Worm (Caenorhabditis elegans) whole organism, young adult: ENCODE data around the gene T02D1.7.

Experiments used
- B0035.1 ChIP-seq: sonication (generic microtip); optimal IDR thresholded peaks from 2 replicates; lab custom pipeline; 2016; ENCODE audit warnings: missing genetic modification characterization, mild to moderate bottlenecking, missing compliant biosample characterization, missing genotype, missing genetic modification reagents
- B0261.1 ChIP-seq: sonication (generic microtip); optimal IDR thresholded peaks from 2 replicates; lab custom pipeline; 2016; ENCODE audit warnings: mild to moderate bottlenecking, missing genetic modification characterization, moderate library complexity, missing compliant biosample characterization
- D2030.7 ChIP-seq: fragments of 200-800 bp; sonication (Bioruptor generic); IDR thresholded peaks from 2 replicates; pipeline ENCODE4 v1.3.6; 2022; ENCODE audit warnings: missing genetic modification reagents, missing genetic modification characterization, missing compliant biosample characterization
- F23B12.7 ChIP-seq: sonication (generic microtip); optimal IDR thresholded peaks from 2 replicates; lab custom pipeline; 2017; ENCODE audit warnings: missing genetic modification characterization, mild to moderate bottlenecking, missing compliant biosample characterization, antibody characterized with exemption, moderate library complexity; ENCODE audit not compliant: insufficient read depth
- F52B5.7 ChIP-seq: sonication (generic microtip); optimal IDR thresholded peaks from 2 replicates; lab custom pipeline; 2016; ENCODE audit warnings: mild to moderate bottlenecking, missing genetic modification characterization, missing compliant biosample characterization
- K11D2.4 ChIP-seq: fragments of 200-800 bp; sonication (Bioruptor generic); IDR thresholded peaks from 2 replicates; pipeline ENCODE4 v1.3.6; 2022; ENCODE audit warnings: missing genetic modification reagents, missing genetic modification characterization, missing compliant biosample characterization
- Y56A3A.18 ChIP-seq: fragments of 200-800 bp; sonication (Bioruptor generic); IDR thresholded peaks from 2 replicates; pipeline ENCODE4 v1.3.6; 2022; ENCODE audit warnings: missing genetic modification reagents, missing genetic modification characterization, missing compliant biosample characterization
- ZK185.1 ChIP-seq: sonication (generic microtip); optimal IDR thresholded peaks from 2 replicates; lab custom pipeline; 2016; ENCODE audit warnings: mild to moderate bottlenecking, missing genetic modification characterization, missing compliant biosample characterization; ENCODE audit not compliant: poor library complexity, severe bottlenecking
- ama-1 ChIP-seq, 3 experiments: fragments of 150-350 bp in 1 of 3; sonication (generic microtip) in 2 of 3; optimal IDR thresholded peaks; 2 replicates each; lab custom pipeline; 2014 to 2018; ENCODE audit warnings: missing biosample characterization in 2 of 3, missing genetic modification characterization in 2 of 3, missing genetic modification reagents in 2 of 3
- aptf-2 ChIP-seq: fragments of 200-800 bp; sonication (Bioruptor generic); conservative IDR thresholded peaks from 2 replicates; pipeline ENCODE4 v1.3.6; 2022; ENCODE audit warnings: missing genetic modification reagents, missing genetic modification characterization, missing compliant biosample characterization
- attf-6 ChIP-seq: fragments of 200-800 bp; sonication (Bioruptor generic); IDR thresholded peaks from 2 replicates; pipeline ENCODE4 v1.3.6; 2022; ENCODE audit warnings: missing genetic modification reagents, missing genetic modification characterization, missing compliant biosample characterization
- cebp-1 ChIP-seq, 2 experiments: fragments of 200-800 bp in 1 of 2; sonication (Bioruptor generic) in 1 of 2; sonication (generic microtip) in 1 of 2; IDR thresholded peaks in 1 of 2; optimal IDR thresholded peaks in 1 of 2; 2 replicates each; pipeline versions ENCODE4 v1.3.6 to Lab custom; 2017 to 2022; ENCODE audit warnings: missing compliant biosample characterization in 2 of 2, missing genetic modification characterization in 2 of 2, mild to moderate bottlenecking in 1 of 2, missing genetic modification reagents in 1 of 2, moderate library complexity in 1 of 2
- ceh-27 ChIP-seq: fragments of 200-800 bp; sonication (Bioruptor generic); optimal IDR thresholded peaks from 2 replicates; lab custom pipeline; 2018; ENCODE audit warnings: mild to moderate bottlenecking, missing genetic modification characterization, moderate library complexity, missing compliant biosample characterization
- ceh-58 ChIP-seq: fragments of 200-800 bp; sonication (Bioruptor generic); IDR thresholded peaks from 2 replicates; pipeline ENCODE4 v1.3.6; 2022; ENCODE audit warnings: missing genetic modification characterization, missing compliant biosample characterization
- ceh-91 ChIP-seq: fragments of 200-800 bp; sonication (Bioruptor generic); IDR thresholded peaks from 2 replicates; pipeline ENCODE4 v1.3.6; 2022; ENCODE audit warnings: missing genetic modification reagents, missing genetic modification characterization, missing compliant biosample characterization
- chd-7 ChIP-seq: sonication (generic microtip); optimal IDR thresholded peaks from 2 replicates; lab custom pipeline; 2016; ENCODE audit warnings: mild to moderate bottlenecking, missing genetic modification characterization, moderate library complexity, missing compliant biosample characterization
- dpff-1 ChIP-seq: sonication (generic microtip); optimal IDR thresholded peaks from 2 replicates; lab custom pipeline; 2017; ENCODE audit warnings: mild to moderate bottlenecking, missing genetic modification characterization, missing compliant biosample characterization
- dpl-1 ChIP-seq: fragments of 150-350 bp; optimal IDR thresholded peaks from 2 replicates; lab custom pipeline; 2014; ENCODE audit warnings: missing biosample characterization, missing genetic modification reagents, missing genetic modification characterization
- efl-1 ChIP-seq: fragments of 150-350 bp; optimal IDR thresholded peaks from 2 replicates; lab custom pipeline; 2014; ENCODE audit warnings: missing biosample characterization, missing genetic modification reagents, missing genetic modification characterization
- egrh-3 ChIP-seq: fragments of 200-800 bp; sonication (Bioruptor generic); IDR thresholded peaks from 2 replicates; pipeline ENCODE4 v1.3.6; 2022; ENCODE audit warnings: missing genetic modification reagents, missing genetic modification characterization, missing compliant biosample characterization
- fkh-3 ChIP-seq: sonication (generic microtip); optimal IDR thresholded peaks from 2 replicates; lab custom pipeline; 2016; ENCODE audit warnings: mild to moderate bottlenecking, missing genetic modification characterization, missing compliant biosample characterization
- hlh-26 ChIP-seq: fragments of 200-800 bp; sonication (Bioruptor generic); conservative IDR thresholded peaks from 2 replicates; pipeline ENCODE4 v1.3.6; 2022; ENCODE audit warnings: missing genetic modification reagents, missing genetic modification characterization, missing compliant biosample characterization
- hsf-1 ChIP-seq: fragments of 200-800 bp; sonication (Bioruptor generic); IDR thresholded peaks from 2 replicates; pipeline ENCODE4 v1.3.6; 2022; ENCODE audit warnings: missing genetic modification reagents, missing genetic modification characterization, missing compliant biosample characterization
- let-526 ChIP-seq: fragments of 200-800 bp; sonication (Bioruptor generic); IDR thresholded peaks from 2 replicates; pipeline ENCODE4 v1.3.6; 2022; ENCODE audit warnings: missing genetic modification reagents, missing genetic modification characterization, missing compliant biosample characterization
- lsy-27 ChIP-seq: sonication (generic microtip); optimal IDR thresholded peaks from 2 replicates; lab custom pipeline; 2017; ENCODE audit warnings: missing genetic modification characterization, mild to moderate bottlenecking, missing compliant biosample characterization, antibody characterized with exemption, missing genotype, borderline replicate concordance; ENCODE audit not compliant: insufficient read depth
- madf-3 ChIP-seq: fragments of 200-800 bp; sonication (Bioruptor generic); IDR thresholded peaks from 2 replicates; pipeline ENCODE4 v1.3.6; 2022; ENCODE audit warnings: missing genetic modification reagents, missing genetic modification characterization, missing compliant biosample characterization
- nhr-80 ChIP-seq: sonication (generic microtip); optimal IDR thresholded peaks from 2 replicates; lab custom pipeline; 2016; ENCODE audit warnings: missing genetic modification characterization, missing compliant biosample characterization
- pbrm-1 ChIP-seq: fragments of 200-800 bp; sonication (Bioruptor generic); IDR thresholded peaks from 2 replicates; pipeline ENCODE4 v1.3.6; 2022; ENCODE audit warnings: missing genetic modification reagents, missing genetic modification characterization, missing compliant biosample characterization
- rec-8 ChIP-seq, 2 experiments: sonication (generic microtip); optimal IDR thresholded peaks; 2 replicates each; lab custom pipeline; 2016; ENCODE audit warnings: mild to moderate bottlenecking in 2 of 2, missing genetic modification characterization in 2 of 2, missing genetic modification reagents in 2 of 2, missing genotype in 2 of 2, missing biosample characterization in 1 of 2, missing compliant biosample characterization in 1 of 2, moderate library complexity in 1 of 2
- repo-1 ChIP-seq: sonication (generic microtip); optimal IDR thresholded peaks from 2 replicates; lab custom pipeline; 2017; ENCODE audit warnings: mild to moderate bottlenecking, missing genetic modification characterization, missing compliant biosample characterization
- rpc-1 ChIP-seq, 2 experiments: fragments of 150-350 bp in 1 of 2; sonication (generic microtip) in 1 of 2; optimal IDR thresholded peaks; 2 replicates each; lab custom pipeline; 2014 to 2018; ENCODE audit warnings: missing biosample characterization in 1 of 2, missing genetic modification characterization in 1 of 2, missing genetic modification reagents in 1 of 2, missing genotype in 1 of 2
- sea-2 ChIP-seq: fragments of 200-800 bp; sonication (Bioruptor generic); IDR thresholded peaks from 2 replicates; pipeline ENCODE4 v1.3.6; 2022; ENCODE audit warnings: missing genetic modification characterization, missing compliant biosample characterization
- snpc-1.1 ChIP-seq: sonication (generic microtip); optimal IDR thresholded peaks from 2 replicates; lab custom pipeline; 2017; ENCODE audit warnings: missing genetic modification characterization, mild to moderate bottlenecking, missing compliant biosample characterization, antibody characterized with exemption, moderate library complexity, missing genotype, missing genetic modification reagents; ENCODE audit not compliant: insufficient read depth
- snpc-4 ChIP-seq, 5 experiments: fragments of 150-350 bp in 1 of 5; sonication (generic microtip) in 4 of 5; optimal IDR thresholded peaks; 2 replicates each; lab custom pipeline; 2014 to 2018; ENCODE audit warnings: missing genetic modification characterization in 5 of 5, missing biosample characterization in 3 of 5, antibody characterized with exemption in 2 of 5, mild to moderate bottlenecking in 2 of 5, missing compliant biosample characterization in 2 of 5, missing genotype in 2 of 5, moderate library complexity in 2 of 5, missing genetic modification reagents in 1 of 5
- sptf-2 ChIP-seq: fragments of 200-800 bp; sonication (Bioruptor generic); optimal IDR thresholded peaks from 2 replicates; lab custom pipeline; 2018; ENCODE audit warnings: mild to moderate bottlenecking, missing genetic modification characterization, missing compliant biosample characterization
- tlf-1 ChIP-seq: fragments of 200-800 bp; sonication (Bioruptor generic); optimal IDR thresholded peaks from 2 replicates; lab custom pipeline; 2018; ENCODE audit warnings: mild to moderate bottlenecking, missing genetic modification characterization, missing compliant biosample characterization
- unc-130 ChIP-seq: sonication (generic microtip); optimal IDR thresholded peaks from 2 replicates; lab custom pipeline; 2016; ENCODE audit warnings: missing genetic modification reagents, missing genetic modification characterization, missing compliant biosample characterization
- zfh-2 ChIP-seq: fragments of 200-800 bp; sonication (Bioruptor generic); conservative IDR thresholded peaks from 2 replicates; pipeline ENCODE4 v1.3.6; 2022; ENCODE audit warnings: missing genetic modification reagents, missing genetic modification characterization, missing compliant biosample characterization

Gene T02D1.7

DNA sequence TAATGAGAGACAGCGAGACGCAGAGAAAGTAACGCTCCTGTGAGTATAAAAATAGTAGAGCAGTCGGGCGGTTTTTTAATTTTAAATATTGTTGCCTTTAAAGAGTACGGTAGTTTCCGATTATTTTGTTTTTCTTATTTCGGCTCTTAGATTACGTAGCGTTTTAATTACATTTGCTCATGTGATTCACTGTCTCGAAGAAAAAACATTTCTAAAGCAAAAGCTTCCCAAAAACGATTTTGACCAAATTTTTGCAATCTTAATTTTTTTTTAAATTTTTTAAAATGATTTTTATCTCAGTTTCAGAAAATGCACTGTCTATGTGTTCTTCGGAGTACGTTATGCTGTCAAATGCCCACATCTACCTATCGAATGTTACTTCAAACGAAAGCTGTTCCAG lies 30.8 kb downstream of the T02D1.7 start, which contains the start of gene haf-1:
haf-1 (plus strand) TSS at position 301 of the 400 bp plus-strand sequence.
- TF ChIP-seq aptf-2 (GFP tag; lab: Robert Waterston, UW) = no peak
- no peak for TF ChIP-seq ama-1 (optimal IDR thresholded peaks at IDR 0.05; lab: Kevin White, UChicago)
- no peak for TF ChIP-seq ama-1 (GFP tag; optimal IDR thresholded peaks at IDR 0.05; lab: Kevin White, UChicago)
- TF ChIP-seq efl-1 = no peak
- TF ChIP-seq D2030.7 (GFP tag; lab: Robert Waterston, UW) = no peak
- TF ChIP-seq chd-7 (tag; lab: Kevin White, UChicago) = no peak
- TF ChIP-seq attf-6 (GFP tag; lab: Robert Waterston, UW) = no peak
- no peak for TF ChIP-seq ZK185.1 (tag; lab: Kevin White, UChicago)
- TF ChIP-seq tlf-1 (GFP tag; lab: Kevin White, UChicago) = no peak
- no peak for TF ChIP-seq rpc-1 (optimal IDR thresholded peaks at IDR 0.05; lab: Kevin White, UChicago)
- TF ChIP-seq rpc-1 (tag; optimal IDR thresholded peaks at IDR 0.05; lab: Kevin White, UChicago) = no peak
- TF ChIP-seq F23B12.7 (tag; lab: Kevin White, UChicago) = no peak
- TF ChIP-seq sptf-2 = no peak
- TF ChIP-seq let-526 = no peak
- TF ChIP-seq lsy-27 = no peak
- TF ChIP-seq hlh-26 (GFP tag; lab: Robert Waterston, UW) = no peak
- no peak for TF ChIP-seq hsf-1 (GFP tag; lab: Robert Waterston, UW)
- no peak for TF ChIP-seq ceh-91 (GFP tag; lab: Robert Waterston, UW)
- no peak for TF ChIP-seq madf-3 (GFP tag; lab: Robert Waterston, UW)
- TF ChIP-seq B0261.1 (tag; lab: Kevin White, UChicago) = no peak

DNA sequence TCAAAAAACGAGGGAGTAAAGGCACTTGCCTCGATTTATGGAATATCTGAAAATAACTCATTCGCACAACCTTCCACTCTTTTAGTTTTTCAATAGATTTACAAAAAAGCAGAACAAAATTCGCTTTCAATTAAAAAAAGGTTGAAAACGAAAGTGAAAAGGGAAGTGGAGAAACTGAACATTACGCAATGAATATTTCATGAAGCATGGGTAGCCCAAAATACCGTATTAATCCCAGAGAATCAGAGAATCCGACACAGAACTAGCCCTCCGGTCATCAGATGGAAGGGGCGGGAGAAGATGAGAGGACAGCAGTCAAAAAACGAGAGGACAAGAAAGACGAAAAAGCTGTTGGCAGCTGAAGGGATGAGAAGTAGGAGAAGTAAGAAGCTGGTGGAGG lies 35.5 kb downstream of the T02D1.7 start, which contains the start of gene C30H6.5:
C30H6.5 (plus strand) TSS at position 301 of the 400 bp plus-strand sequence.
- TF ChIP-seq Y56A3A.18 (GFP tag; lab: Robert Waterston, UW) (no peak), egrh-3 (GFP tag; lab: Robert Waterston, UW) (no peak)

ce11 chrIV:17368292-17368691 lies 38.6 kb downstream of the T02D1.7 start, which contains the start of gene trh-1:
Gene trh-1 (plus strand): TSS chrIV:17368592.
- no peak for TF ChIP-seq K11D2.4 (GFP tag; lab: Robert Waterston, UW)
- no peak for TF ChIP-seq fkh-3
- no peak for TF ChIP-seq snpc-1.1
- no peak for TF ChIP-seq rec-8 (tag; optimal IDR thresholded peaks at IDR 0.05; lab: Kevin White, UChicago)
- no peak for TF ChIP-seq F52B5.7
- TF ChIP-seq ceh-27 (GFP tag; lab: Kevin White, UChicago) = no peak
- no peak for TF ChIP-seq repo-1 (tag; lab: Kevin White, UChicago)
- no peak for TF ChIP-seq cebp-1 (GFP tag; IDR thresholded peaks at IDR 0.05; lab: Robert Waterston, UW)
- no peak for TF ChIP-seq cebp-1 (tag; optimal IDR thresholded peaks at IDR 0.05; lab: Kevin White, UChicago)
- TF ChIP-seq dpff-1 = no peak
- TF ChIP-seq nhr-80 (tag; lab: Kevin White, UChicago) = no peak
- TF ChIP-seq madf-3 (GFP tag; lab: Robert Waterston, UW) = no peak
- no peak for TF ChIP-seq B0035.1
- no peak for TF ChIP-seq attf-6 (GFP tag; lab: Robert Waterston, UW)
- no peak for TF ChIP-seq pbrm-1 (GFP tag; lab: Robert Waterston, UW)
- TF ChIP-seq unc-130 (GFP tag; lab: Kevin White, UChicago) = no peak
- no peak for TF ChIP-seq zfh-2
- no peak for TF ChIP-seq ceh-58 (GFP tag; lab: Robert Waterston, UW)
- TF ChIP-seq snpc-4 (GFP tag; optimal IDR thresholded peaks at IDR 0.05; lab: Kevin White, UChicago) = no peak
- TF ChIP-seq snpc-4 (tag; optimal IDR thresholded peaks at IDR 0.05; lab: Kevin White, UChicago) = no peak
- no peak for TF ChIP-seq sea-2 (GFP tag; lab: Robert Waterston, UW)
- no peak for TF ChIP-seq dpl-1 (GFP tag; lab: Kevin White, UChicago)
